Worm (Caenorhabditis elegans): ENCODE measurements around the gene Y49F6B.20.

DNA sequence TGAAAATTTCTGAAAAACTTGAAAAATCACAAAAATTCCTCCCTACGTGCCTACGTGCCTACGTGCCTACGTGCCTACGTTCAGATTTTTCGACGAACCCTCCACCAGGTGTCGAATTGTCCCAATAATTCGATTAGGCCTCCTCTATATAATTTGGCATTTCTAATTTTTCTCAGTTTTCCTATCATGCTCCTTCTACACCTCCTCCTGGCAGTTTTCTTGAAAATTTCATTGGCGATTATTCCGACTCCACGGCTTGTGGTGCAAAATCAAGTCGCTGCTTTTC is 29.9 kb downstream of the Y49F6B.20 start, which contains the start of gene C16C8.17:
- TF ChIP-seq xnd-1 (tag; optimal IDR thresholded peaks at IDR 0.05) = no peak
- no peak for TF ChIP-seq hmg-20 (GFP tag; IDR thresholded peaks at IDR 0.05)
- TF ChIP-seq hlh-12 (tag; optimal IDR thresholded peaks at IDR 0.05) = no peak
- no peak for TF ChIP-seq dpl-1 (GFP tag; optimal IDR thresholded peaks at IDR 0.05)
- no peak for TF ChIP-seq tlf-1 (GFP tag; optimal IDR thresholded peaks at IDR 0.05)
- TF ChIP-seq pha-4 (tag; optimal IDR thresholded peaks at IDR 0.05) = no peak
- no peak for TF ChIP-seq tbp1 (GFP tag; optimal IDR thresholded peaks at IDR 0.05)
- TF ChIP-seq K11D2.4 (GFP tag; IDR thresholded peaks at IDR 0.05) = no peak
- TF ChIP-seq T26A5.8 (tag; optimal IDR thresholded peaks at IDR 0.05) = no peak
- TF ChIP-seq D2030.7 (GFP tag; IDR thresholded peaks at IDR 0.05) = no peak
- no peak for TF ChIP-seq F49E8.2 (tag; optimal IDR thresholded peaks at IDR 0.05; ENCODE audit: insufficient read depth)
- no peak for TF ChIP-seq nhr-120 (GFP tag; IDR thresholded peaks at IDR 0.05)
